Worm (Caenorhabditis elegans) whole organism, L4/young adult: Measurements from ENCODE around the gene zag-1.

Experiments
- W03F9.2 ChIP-seq: fragments of 150-350 bp; optimal IDR thresholded peaks from 2 replicates; lab custom pipeline; 2014; ENCODE audit warnings: missing biosample characterization, missing genetic modification characterization
- dao-5 ChIP-seq: sonication (generic microtip); optimal IDR thresholded peaks from 2 replicates; lab custom pipeline; 2016; ENCODE audit warnings: missing genotype, missing genetic modification characterization, moderate library complexity, missing compliant biosample characterization
- him-1 ChIP-seq: sonication (generic microtip); optimal IDR thresholded peaks from 2 replicates; lab custom pipeline; 2016; ENCODE audit warnings: missing genotype, missing genetic modification reagents, missing genetic modification characterization, missing compliant biosample characterization

Gene zag-1

DNA sequence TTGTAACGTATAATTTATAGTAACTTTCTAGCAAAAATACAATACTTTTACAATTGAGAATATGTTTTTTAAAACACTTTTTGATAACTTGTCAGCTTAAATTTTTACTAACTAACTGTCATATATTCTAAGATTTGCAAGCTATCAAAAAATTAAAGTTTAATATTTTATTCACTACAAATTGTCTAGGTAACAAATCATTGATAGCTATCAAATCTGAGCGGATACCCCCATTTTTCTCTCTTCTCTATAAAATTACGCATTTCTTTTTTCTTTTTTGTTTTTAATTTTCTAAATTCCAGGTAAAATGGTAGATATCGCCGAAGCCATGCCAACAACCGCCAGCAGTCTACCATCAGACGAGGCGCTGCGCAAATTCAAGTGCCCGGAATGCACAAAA lies at the start of gene zag-1:
zag-1 (plus strand) TSS at position 301 of the 400 bp plus-strand sequence.
- TF ChIP-seq him-1 (tag; lab: Kevin White, UChicago) (no peak), dao-5 (no peak), W03F9.2 (tag; lab: Kevin White, UChicago) (no peak)

DNA sequence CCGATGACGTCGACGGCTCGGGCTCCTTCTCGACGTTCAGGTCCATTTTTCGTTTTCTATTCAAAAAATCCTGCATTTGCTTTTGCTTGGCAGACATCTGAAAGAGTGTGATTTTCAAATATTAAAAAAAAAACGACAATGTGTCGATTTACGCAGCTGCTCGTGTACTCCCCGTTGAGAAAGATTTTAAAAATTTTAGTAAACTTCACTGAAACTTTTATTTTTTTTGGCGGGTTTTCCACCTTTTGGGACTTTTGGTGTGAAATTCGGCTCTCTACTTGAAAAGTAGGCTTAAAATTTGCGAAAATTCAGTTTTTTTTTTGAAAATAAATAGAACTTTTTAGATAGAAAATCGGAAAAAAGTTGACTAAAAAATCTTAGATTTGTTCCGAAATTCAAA lies 48.6 kb upstream of the zag-1 start, which contains the start of gene M02B7.7:
M02B7.7 (minus strand) TSS at position 101 of the 400 bp plus-strand sequence.
- TF ChIP-seq W03F9.2 (tag; lab: Kevin White, UChicago) (no peak), him-1 (tag; lab: Kevin White, UChicago) (no peak), dao-5 (no peak)

ce11 chrIV:3807545-3807944 lies 48.1 kb upstream of the zag-1 start:
- TF ChIP-seq dao-5 (no peak), him-1 (tag; lab: Kevin White, UChicago) (no peak), W03F9.2 (tag; lab: Kevin White, UChicago) (no peak)

DNA sequence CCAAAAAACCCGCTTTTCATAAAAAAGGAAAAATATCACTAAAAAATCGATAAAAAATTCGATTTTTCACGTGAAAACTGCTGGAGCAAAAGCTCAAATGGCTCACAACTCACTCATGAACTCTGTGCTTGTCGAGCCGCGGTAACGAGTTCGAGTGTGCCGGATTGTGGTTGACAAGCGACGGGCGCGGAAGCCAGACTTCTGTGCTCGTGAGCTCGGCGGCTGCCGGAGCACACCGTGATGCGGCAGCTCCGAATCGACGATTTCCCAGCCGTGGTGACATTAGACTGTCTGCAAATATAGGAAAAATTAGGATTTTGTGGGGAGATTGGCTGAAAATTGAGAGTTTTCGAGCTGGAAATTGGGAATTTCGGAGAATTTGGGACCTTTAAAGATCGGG lies 42.8 kb upstream of the zag-1 start:
- no peak for TF ChIP-seq him-1 (tag; lab: Kevin White, UChicago)
- TF ChIP-seq dao-5: no peak
- no peak for TF ChIP-seq W03F9.2 (tag; lab: Kevin White, UChicago)

ce11 chrIV:3814553-3815258 lies 40.9 kb upstream of the zag-1 start:
- no peak for TF ChIP-seq him-1 (tag; lab: Kevin White, UChicago)
- no peak for TF ChIP-seq dao-5
- TF ChIP-seq W03F9.2 (tag; lab: Kevin White, UChicago): no peak

DNA sequence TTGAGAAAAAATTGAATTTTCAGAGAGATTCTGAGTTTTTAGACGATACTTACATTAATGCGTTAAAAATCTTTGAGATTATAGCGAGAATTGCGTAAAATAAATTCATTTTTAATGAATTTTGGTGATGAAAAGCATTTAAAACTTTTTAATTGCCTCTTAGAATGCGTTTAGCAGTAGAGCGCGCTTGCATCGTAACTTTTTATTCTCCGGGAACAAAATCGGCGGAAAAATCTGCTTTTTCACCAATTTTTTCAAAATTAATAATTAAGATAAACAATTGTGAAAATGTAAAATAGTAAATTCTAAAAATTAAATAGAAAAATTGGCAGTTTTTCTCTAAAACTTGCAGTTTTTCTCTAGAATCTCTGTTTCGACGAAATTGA lies 40.4 kb upstream of the zag-1 start:
- no peak for TF ChIP-seq him-1 (tag; lab: Kevin White, UChicago)
- no peak for TF ChIP-seq dao-5
- no peak for TF ChIP-seq W03F9.2 (tag; lab: Kevin White, UChicago)

DNA sequence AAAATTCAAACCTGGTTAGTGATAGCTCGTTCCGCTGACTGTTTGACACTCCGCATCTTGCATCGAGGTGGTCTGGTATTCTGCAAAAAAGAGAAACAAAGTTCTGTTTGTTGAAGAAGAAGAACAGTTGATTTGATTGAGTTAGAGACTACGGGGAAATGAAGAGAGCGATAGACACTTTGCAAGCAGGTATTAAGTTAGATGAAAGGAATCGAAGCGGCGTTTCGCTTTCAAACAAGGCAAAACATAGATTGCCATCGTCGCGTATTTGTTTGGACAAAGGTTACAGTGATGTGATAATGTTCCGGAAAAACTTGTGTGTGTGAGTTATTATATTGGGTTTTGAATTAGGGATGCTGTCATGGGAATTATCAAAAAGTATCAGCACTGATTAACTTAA lies 38.4 kb upstream of the zag-1 start:
- no peak for TF ChIP-seq dao-5
- no peak for TF ChIP-seq W03F9.2 (tag; lab: Kevin White, UChicago)
- no peak for TF ChIP-seq him-1 (tag; lab: Kevin White, UChicago)

DNA sequence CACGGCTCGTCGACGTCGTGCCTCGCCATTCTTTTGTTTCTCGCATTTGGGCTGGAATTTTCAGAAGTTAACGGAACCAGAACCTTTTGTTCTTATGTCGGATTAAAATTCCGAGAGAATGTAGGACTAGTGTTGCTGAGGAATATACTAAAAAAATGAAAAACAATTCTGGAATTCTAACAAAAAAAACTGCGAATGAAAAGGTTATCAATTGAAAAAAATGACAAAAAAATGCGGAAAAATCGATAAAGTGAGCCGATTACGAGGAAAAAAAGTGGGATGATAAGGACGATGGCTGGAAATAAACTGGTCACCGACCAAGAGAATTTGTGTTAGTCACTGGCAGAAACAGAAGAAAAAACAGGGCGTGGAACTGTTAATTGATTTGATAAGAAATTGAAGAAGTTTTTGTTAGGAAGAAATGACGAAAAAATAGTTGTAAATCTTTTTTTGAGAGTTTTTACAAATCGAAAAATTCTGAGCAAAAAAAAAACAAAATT lies 36.3 kb upstream of the zag-1 start, which contains the start of gene bris-1:
bris-1 (minus strand) TSS at position 51 of the 500 bp plus-strand sequence.
- TF ChIP-seq W03F9.2 (tag; lab: Kevin White, UChicago) (no peak), him-1 (tag; lab: Kevin White, UChicago) (no peak)

DNA sequence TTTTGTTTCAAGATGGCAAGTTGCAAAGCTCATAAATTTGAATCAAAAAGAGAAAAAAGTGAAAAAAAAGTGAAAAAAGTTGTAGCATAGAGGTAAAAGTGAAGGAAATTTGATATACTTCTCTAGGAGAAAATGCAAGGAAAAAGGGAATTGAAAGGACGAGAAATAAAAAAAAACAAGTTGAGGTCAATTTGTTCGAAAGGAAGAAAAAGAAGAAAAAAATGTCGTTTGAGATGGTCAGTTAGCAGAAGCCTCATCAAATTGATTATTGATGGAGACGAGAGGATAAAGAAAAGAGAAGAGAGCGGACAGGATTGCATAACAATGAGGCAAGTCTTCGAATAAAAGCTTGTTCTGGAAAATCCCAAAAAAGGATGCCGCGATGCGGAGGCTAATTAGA lies 35.5 kb upstream of the zag-1 start:
- no peak for TF ChIP-seq him-1 (tag; lab: Kevin White, UChicago)
- no peak for TF ChIP-seq dao-5
- TF ChIP-seq W03F9.2 (tag; lab: Kevin White, UChicago): no peak

DNA sequence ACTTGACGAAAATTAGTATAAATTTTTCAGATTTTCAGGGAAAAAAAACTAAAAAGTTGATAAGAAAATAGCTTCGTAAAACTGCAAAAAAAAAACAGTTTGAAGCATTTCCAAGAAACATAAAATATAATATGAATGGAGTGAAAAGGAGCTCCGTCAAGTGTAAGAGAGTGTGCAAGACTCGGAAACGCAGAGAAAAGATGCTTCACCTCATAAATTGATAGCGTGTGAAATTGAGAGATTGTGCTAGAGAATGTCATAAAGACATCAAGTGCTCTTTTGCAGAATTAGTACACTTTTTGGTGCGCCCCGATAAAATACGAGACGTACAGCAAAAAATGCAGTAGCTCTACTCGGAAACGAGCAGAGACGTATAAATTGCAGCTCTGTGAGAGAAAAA lies 34.1 kb upstream of the zag-1 start:
- TF ChIP-seq W03F9.2 (tag; lab: Kevin White, UChicago): no peak
- TF ChIP-seq him-1 (tag; lab: Kevin White, UChicago): no peak
- TF ChIP-seq dao-5: no peak

- TF ChIP-seq dao-5 (no peak), him-1 (tag; lab: Kevin White, UChicago) (no peak), W03F9.2 (tag; lab: Kevin White, UChicago) (no peak)
These were observed 30.9 kb upstream of the zag-1 start for ce11 chrIV:3824720-3825119.

DNA sequence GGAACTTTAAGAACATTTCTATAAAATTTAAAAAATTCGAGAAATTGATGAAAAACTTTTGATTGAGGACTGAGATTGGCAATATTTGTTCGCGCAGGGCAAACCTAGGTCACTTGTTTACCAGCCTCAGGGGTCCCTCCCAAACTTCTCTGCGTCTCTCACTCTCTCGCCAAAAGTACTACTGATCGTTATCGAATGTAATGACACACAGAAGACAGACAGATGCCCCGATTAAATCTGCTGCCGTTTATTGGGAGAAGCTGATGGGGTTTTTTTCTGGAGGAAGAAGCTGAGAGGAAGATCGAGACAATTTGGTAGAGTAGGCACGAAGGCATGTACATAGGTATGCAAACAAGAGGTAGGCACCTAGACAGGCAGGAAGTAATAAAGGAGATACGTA lies 30.3 kb upstream of the zag-1 start:
- TF ChIP-seq him-1 (tag; lab: Kevin White, UChicago) (no peak), W03F9.2 (tag; lab: Kevin White, UChicago) (no peak), dao-5 (no peak)

ce11 chrIV:3826590-3827128 lies 29.0 kb upstream of the zag-1 start, which contains the start of gene F28F9.3:
F28F9.3 (plus strand) TSS chrIV:3826890.
- TF ChIP-seq him-1 (tag; lab: Kevin White, UChicago) (no peak), W03F9.2 (tag; lab: Kevin White, UChicago) (no peak), dao-5 (no peak)

ce11 chrIV:3827724-3828123 lies 27.9 kb upstream of the zag-1 start:
- TF ChIP-seq dao-5: no peak
- TF ChIP-seq him-1 (tag; lab: Kevin White, UChicago): no peak
- no peak for TF ChIP-seq W03F9.2 (tag; lab: Kevin White, UChicago)
